Fruit fly (Drosophila melanogaster) whole organism: ENCODE measurements around the gene Dlc90F.

Source experiments
- CG8478 ChIP-seq: fragments of >200 bp; optimal IDR thresholded peaks from 2 replicates; lab custom pipeline; 2018; ENCODE audit warnings: inconsistent platforms
- Dll ChIP-seq: fragments of >200 bp; optimal IDR thresholded peaks from 2 replicates; lab custom pipeline; 2017
- EcR ChIP-seq, 2 experiments: fragments of >200 bp; optimal IDR thresholded peaks; 2 replicates each; lab custom pipeline; 2017; ENCODE audit warnings: missing biosample characterization in 2 of 2, missing genetic modification characterization in 2 of 2, missing genetic modification reagents in 2 of 2
- pan ChIP-seq: fragments of >200 bp; optimal IDR thresholded peaks from 2 replicates; lab custom pipeline; 2017
- psq ChIP-seq: fragments of >200 bp; optimal IDR thresholded peaks from 2 replicates; lab custom pipeline; 2017
- usp ChIP-seq: fragments of >200 bp; optimal IDR thresholded peaks from 2 replicates; lab custom pipeline; 2017; ENCODE audit warnings: missing biosample characterization, missing genetic modification characterization, mixed read lengths

The Dlc90F gene

dm6 chr3R:18298900-18299321, at the start of gene Dlc90F:
Gene Dlc90F (plus strand): TSS chr3R:18299229.
- TF ChIP-seq Dll (no peak), psq (lab: Kevin White, UChicago) (no peak), CG8478 (no peak), pan (lab: Kevin White, UChicago) (no peak), EcR (GFP tag; optimal IDR thresholded peaks at IDR 0.05; lab: Kevin White, UChicago) (no peak), usp (GFP tag; lab: Kevin White, UChicago) (no peak)

dm6 chr3R:18249268-18249667, 49.8 kb upstream of the Dlc90F start:
- TF ChIP-seq Dll (no peak), psq (lab: Kevin White, UChicago) (no peak), CG8478 (no peak), usp (GFP tag; lab: Kevin White, UChicago) (no peak), EcR (GFP tag; optimal IDR thresholded peaks at IDR 0.05; lab: Kevin White, UChicago) (no peak), pan (lab: Kevin White, UChicago) (no peak)

- TF ChIP-seq psq (lab: Kevin White, UChicago), result no peak
- no peak for TF ChIP-seq CG8478
- TF ChIP-seq EcR (GFP tag; optimal IDR thresholded peaks at IDR 0.05; lab: Kevin White, UChicago), result no peak
- no peak for TF ChIP-seq pan (lab: Kevin White, UChicago)
- no peak for TF ChIP-seq usp (GFP tag; lab: Kevin White, UChicago)
- no peak for TF ChIP-seq Dll
Observed at dm6 chr3R:18250815-18251214, 48.2 kb upstream of the Dlc90F start, which contains the start of gene CG18598. Gene CG18598 (plus strand): TSS chr3R:18251115.

- no peak for TF ChIP-seq psq (lab: Kevin White, UChicago)
- TF ChIP-seq usp (GFP tag; lab: Kevin White, UChicago), result no peak
- TF ChIP-seq pan (lab: Kevin White, UChicago), result no peak
- TF ChIP-seq CG8478, result no peak
- TF ChIP-seq Dll, result no peak
- TF ChIP-seq EcR (GFP tag; optimal IDR thresholded peaks at IDR 0.05; lab: Kevin White, UChicago), result no peak
Observed at dm6 chr3R:18251876-18252275, 47.2 kb upstream of the Dlc90F start.

- TF ChIP-seq Dll, result no peak
- TF ChIP-seq pan (lab: Kevin White, UChicago), result no peak
- no peak for TF ChIP-seq CG8478
- TF ChIP-seq psq (lab: Kevin White, UChicago), result no peak
- TF ChIP-seq EcR (GFP tag; optimal IDR thresholded peaks at IDR 0.05; lab: Kevin White, UChicago), result no peak
- TF ChIP-seq usp (GFP tag; lab: Kevin White, UChicago), result no peak
Observed at dm6 chr3R:18252578-18252977, 46.5 kb upstream of the Dlc90F start, which contains the start of gene CG12320. Gene CG12320 (minus strand): TSS chr3R:18252734.

dm6 chr3R:18255281-18255680, 43.7 kb upstream of the Dlc90F start, which contains the start of the genes Ada2a, Polr2D, Tgs1 and moi:
Gene Ada2a (minus strand): TSS chr3R:18255487.
Gene Polr2D (minus strand): TSS chr3R:18255487.
Gene Tgs1 (plus strand): TSS chr3R:18255530.
Gene moi (plus strand): TSS chr3R:18255530.
- TF ChIP-seq usp (GFP tag; lab: Kevin White, UChicago) (no peak), psq (lab: Kevin White, UChicago) (no peak)

- TF ChIP-seq EcR (GFP tag; optimal IDR thresholded peaks at IDR 0.05; lab: Kevin White, UChicago), result no peak
- TF ChIP-seq psq (lab: Kevin White, UChicago), result no peak
- no peak for TF ChIP-seq pan (lab: Kevin White, UChicago)
- no peak for TF ChIP-seq usp (GFP tag; lab: Kevin White, UChicago)
- no peak for TF ChIP-seq Dll
- no peak for TF ChIP-seq CG8478
Observed at dm6 chr3R:18260016-18260415, 39.0 kb upstream of the Dlc90F start.

dm6 chr3R:18261602-18262001, 37.4 kb upstream of the Dlc90F start:
- TF ChIP-seq CG8478 (no peak), psq (lab: Kevin White, UChicago) (no peak), EcR (GFP tag; optimal IDR thresholded peaks at IDR 0.05; lab: Kevin White, UChicago) (no peak), Dll (no peak), pan (lab: Kevin White, UChicago) (no peak), usp (GFP tag; lab: Kevin White, UChicago) (no peak)

dm6 chr3R:18265275-18265674, 33.8 kb upstream of the Dlc90F start:
- TF ChIP-seq Dll (no peak), psq (lab: Kevin White, UChicago) (no peak), pan (lab: Kevin White, UChicago) (no peak), CG8478 (no peak), EcR (GFP tag; optimal IDR thresholded peaks at IDR 0.05; lab: Kevin White, UChicago) (no peak), usp (GFP tag; lab: Kevin White, UChicago) (no peak)

dm6 chr3R:18266665-18267064, 32.4 kb upstream of the Dlc90F start:
- no peak for TF ChIP-seq CG8478
- TF ChIP-seq usp (GFP tag; lab: Kevin White, UChicago), result no peak
- no peak for TF ChIP-seq psq (lab: Kevin White, UChicago)
- TF ChIP-seq EcR (GFP tag; optimal IDR thresholded peaks at IDR 0.05; lab: Kevin White, UChicago), result no peak
- TF ChIP-seq Dll, result no peak
- no peak for TF ChIP-seq pan (lab: Kevin White, UChicago)

- TF ChIP-seq CG8478, result no peak
- no peak for TF ChIP-seq pan (lab: Kevin White, UChicago)
- no peak for TF ChIP-seq EcR (GFP tag; optimal IDR thresholded peaks at IDR 0.05; lab: Kevin White, UChicago)
- no peak for TF ChIP-seq psq (lab: Kevin White, UChicago)
- no peak for TF ChIP-seq Dll
- no peak for TF ChIP-seq usp (GFP tag; lab: Kevin White, UChicago)
Observed at dm6 chr3R:18267489-18267888, 31.5 kb upstream of the Dlc90F start, which contains the start of gene CG18599. Gene CG18599 (plus strand): TSS chr3R:18267789.

- no peak for TF ChIP-seq Dll
- TF ChIP-seq pan (lab: Kevin White, UChicago), result no peak
- no peak for TF ChIP-seq EcR (GFP tag; optimal IDR thresholded peaks at IDR 0.05; lab: Kevin White, UChicago)
- TF ChIP-seq usp (GFP tag; lab: Kevin White, UChicago), result no peak
- TF ChIP-seq CG8478, result no peak
- no peak for TF ChIP-seq psq (lab: Kevin White, UChicago)
Observed at dm6 chr3R:18269744-18270348, 29.2 kb upstream of the Dlc90F start.
